Worm (Caenorhabditis elegans) whole organism, late embryonic: ENCODE results near the gene ZK892.6.

ENCODE experiments used
- K02D7.2 ChIP-seq: sonication (generic microtip); optimal IDR thresholded peaks from 2 replicates; lab custom pipeline; 2017; ENCODE audit warnings: mild to moderate bottlenecking, missing genetic modification characterization, missing compliant biosample characterization
- K09A11.1 ChIP-seq: sonication (generic microtip); optimal IDR thresholded peaks from 2 replicates; lab custom pipeline; 2017; ENCODE audit warnings: antibody characterized with exemption, mild to moderate bottlenecking, missing genetic modification characterization, missing compliant biosample characterization; ENCODE audit not compliant: insufficient read depth
- ceh-14 ChIP-seq: sonication (generic microtip); optimal IDR thresholded peaks from 2 replicates; lab custom pipeline; 2016; ENCODE audit warnings: missing genotype, missing genetic modification characterization, missing compliant biosample characterization
- ceh-18 ChIP-seq: sonication (generic microtip); optimal IDR thresholded peaks from 2 replicates; lab custom pipeline; 2016; ENCODE audit warnings: missing genetic modification characterization, missing compliant biosample characterization
- ceh-30 ChIP-seq: fragments of 150-350 bp; optimal IDR thresholded peaks from 2 replicates; lab custom pipeline; 2014; ENCODE audit warnings: missing biosample characterization, missing genetic modification characterization
- ceh-31 ChIP-seq: sonication (generic microtip); optimal IDR thresholded peaks from 2 replicates; lab custom pipeline; 2016; ENCODE audit warnings: missing genetic modification characterization, missing compliant biosample characterization
- ceh-34 ChIP-seq: sonication (generic microtip); optimal IDR thresholded peaks from 2 replicates; lab custom pipeline; 2016; ENCODE audit warnings: mild to moderate bottlenecking, missing genetic modification characterization, missing compliant biosample characterization
- ceh-48 ChIP-seq: sonication (generic microtip); optimal IDR thresholded peaks from 2 replicates; lab custom pipeline; 2016; ENCODE audit warnings: missing genetic modification characterization, inconsistent platforms, missing compliant biosample characterization
- ceh-6 ChIP-seq: fragments of 200-800 bp; sonication (Bioruptor generic); optimal IDR thresholded peaks from 2 replicates; lab custom pipeline; 2018; ENCODE audit warnings: mild to moderate bottlenecking, missing genetic modification characterization, missing compliant biosample characterization
- ceh-9 ChIP-seq: sonication (generic microtip); optimal IDR thresholded peaks from 2 replicates; lab custom pipeline; 2016; ENCODE audit warnings: mild to moderate bottlenecking, missing genetic modification characterization, inconsistent platforms, missing compliant biosample characterization
- elt-2 ChIP-seq: sonication (generic microtip); optimal IDR thresholded peaks from 2 replicates; lab custom pipeline; 2016; ENCODE audit warnings: missing genetic modification reagents, missing genetic modification characterization, missing compliant biosample characterization
- elt-4 ChIP-seq: sonication (generic microtip); optimal IDR thresholded peaks from 2 replicates; lab custom pipeline; 2016; ENCODE audit warnings: missing genetic modification characterization, missing compliant biosample characterization
- ets-4 ChIP-seq: sonication (generic microtip); optimal IDR thresholded peaks from 2 replicates; lab custom pipeline; 2016; ENCODE audit warnings: missing genetic modification characterization, missing compliant biosample characterization
- eyg-1 ChIP-seq: sonication (generic microtip); optimal IDR thresholded peaks from 2 replicates; lab custom pipeline; 2016; ENCODE audit warnings: missing genotype, missing genetic modification characterization, missing compliant biosample characterization
- fkh-10 ChIP-seq: fragments of 150-350 bp; optimal IDR thresholded peaks from 2 replicates; lab custom pipeline; 2014; ENCODE audit warnings: missing biosample characterization, missing genetic modification reagents, missing genetic modification characterization
- gmeb-2 ChIP-seq: sonication (generic microtip); optimal IDR thresholded peaks from 2 replicates; lab custom pipeline; 2016; ENCODE audit warnings: missing genetic modification characterization, inconsistent platforms, missing compliant biosample characterization
- hlh-30 ChIP-seq: sonication (generic microtip); optimal IDR thresholded peaks from 2 replicates; lab custom pipeline; 2017; ENCODE audit warnings: antibody characterized with exemption, missing genetic modification characterization, missing compliant biosample characterization; ENCODE audit not compliant: insufficient read depth
- hlh-6 ChIP-seq: sonication (generic microtip); optimal IDR thresholded peaks from 2 replicates; lab custom pipeline; 2016; ENCODE audit warnings: missing genotype, missing genetic modification characterization, missing compliant biosample characterization
- lim-6 ChIP-seq: sonication (generic microtip); optimal IDR thresholded peaks from 2 replicates; lab custom pipeline; 2016; ENCODE audit warnings: missing genetic modification characterization, missing compliant biosample characterization
- lin-11 ChIP-seq: fragments of 200-800 bp; sonication (Bioruptor generic); optimal IDR thresholded peaks from 2 replicates; lab custom pipeline; 2018; ENCODE audit warnings: mild to moderate bottlenecking, missing genetic modification characterization, missing compliant biosample characterization
- madf-2 ChIP-seq: sonication (generic microtip); optimal IDR thresholded peaks from 2 replicates; lab custom pipeline; 2017; ENCODE audit warnings: missing genetic modification characterization, missing compliant biosample characterization
- mec-3 ChIP-seq: sonication (generic microtip); optimal IDR thresholded peaks from 2 replicates; lab custom pipeline; 2016; ENCODE audit warnings: borderline replicate concordance, missing genetic modification characterization, missing compliant biosample characterization
- nfya-1 ChIP-seq: sonication (generic microtip); optimal IDR thresholded peaks from 2 replicates; lab custom pipeline; 2017; ENCODE audit warnings: missing genetic modification characterization, mild to moderate bottlenecking, missing compliant biosample characterization, antibody characterized with exemption, moderate library complexity
- nhr-11 ChIP-seq: fragments of 150-350 bp; optimal IDR thresholded peaks from 2 replicates; lab custom pipeline; 2014; ENCODE audit warnings: missing biosample characterization, missing genetic modification characterization
- nhr-232 ChIP-seq: sonication (generic microtip); optimal IDR thresholded peaks from 2 replicates; lab custom pipeline; 2016; ENCODE audit warnings: missing genetic modification characterization, missing compliant biosample characterization
- pag-3 ChIP-seq: sonication (generic microtip); optimal IDR thresholded peaks from 2 replicates; lab custom pipeline; 2016; ENCODE audit warnings: missing compliant biosample characterization, missing genetic modification characterization, borderline replicate concordance
- pax-1 ChIP-seq: fragments of 150-350 bp; optimal IDR thresholded peaks from 2 replicates; lab custom pipeline; 2014; ENCODE audit warnings: missing biosample characterization, missing genetic modification characterization
- pha-2 ChIP-seq: sonication (generic microtip); optimal IDR thresholded peaks from 2 replicates; lab custom pipeline; 2017; ENCODE audit warnings: mild to moderate bottlenecking, missing genetic modification characterization, missing compliant biosample characterization
- pqm-1 ChIP-seq: sonication (generic microtip); optimal IDR thresholded peaks from 2 replicates; lab custom pipeline; 2016; ENCODE audit warnings: missing genetic modification characterization, missing compliant biosample characterization
- pros-1 ChIP-seq: fragments of 150-350 bp; optimal IDR thresholded peaks from 2 replicates; lab custom pipeline; 2014; ENCODE audit warnings: missing biosample characterization, missing genetic modification reagents, missing genetic modification characterization
- rnt-1 ChIP-seq: sonication (generic microtip); optimal IDR thresholded peaks from 2 replicates; lab custom pipeline; 2016; ENCODE audit warnings: missing genetic modification characterization, missing compliant biosample characterization
- sox-4 ChIP-seq: sonication (generic microtip); optimal IDR thresholded peaks from 2 replicates; lab custom pipeline; 2017; ENCODE audit warnings: mild to moderate bottlenecking, missing genetic modification characterization, inconsistent platforms, missing compliant biosample characterization
- unc-3 ChIP-seq, 2 experiments: fragments of 200-800 bp in 1 of 2; sonication (Bioruptor generic) in 1 of 2; sonication (generic microtip) in 1 of 2; conservative IDR thresholded peaks in 1 of 2; optimal IDR thresholded peaks in 1 of 2; 2 replicates each; pipeline versions ENCODE4 v1.3.6 to Lab custom; 2016 to 2022; ENCODE audit warnings: missing compliant biosample characterization in 2 of 2, missing genetic modification characterization in 2 of 2, missing genetic modification reagents in 1 of 2
- unc-42 ChIP-seq: sonication (generic microtip); optimal IDR thresholded peaks from 2 replicates; lab custom pipeline; 2016; ENCODE audit warnings: missing genotype, missing genetic modification characterization, missing compliant biosample characterization
- unc-86 ChIP-seq: sonication (generic microtip); optimal IDR thresholded peaks from 2 replicates; lab custom pipeline; 2016; ENCODE audit warnings: missing genetic modification characterization, missing compliant biosample characterization
- zip-5 ChIP-seq: sonication (generic microtip); optimal IDR thresholded peaks from 2 replicates; lab custom pipeline; 2016; ENCODE audit warnings: missing genetic modification characterization, missing compliant biosample characterization

Gene ZK892.6

ce11 chrII:9940430-9940829 lies 39.5 kb downstream of the ZK892.6 start, which contains the start of gene ufd-3 (continued):
- TF ChIP-seq pag-3 (peak; percentile 48), lin-11 (tag; lab: Kevin White, UChicago) (no peak), pqm-1 (tag; lab: Kevin White, UChicago) (peak; percentile 56), ets-4 (tag; lab: Kevin White, UChicago) (peak; percentile 94), zip-5 (tag; lab: Kevin White, UChicago) (peak; percentile 76), madf-2 (tag; lab: Kevin White, UChicago) (no peak), ceh-31 (tag; lab: Kevin White, UChicago) (peak; percentile 98), elt-2 (peak; percentile 74), mec-3 (tag; lab: Kevin White, UChicago) (peak; percentile 77), ceh-9 (tag; lab: Kevin White, UChicago) (no peak), pha-2 (tag; lab: Kevin White, UChicago) (no peak), ceh-6 (GFP tag; lab: Kevin White, UChicago) (peak; percentile 3), unc-42 (tag; lab: Kevin White, UChicago) (peak; percentile 67), nhr-11 (peak; percentile 69), pax-1 (peak; percentile 65), lim-6 (peak; percentile 60)

- TF ChIP-seq ceh-14 (tag; lab: Kevin White, UChicago): no peak
- no peak for TF ChIP-seq ceh-48
- no peak for TF ChIP-seq K02D7.2 (tag; lab: Kevin White, UChicago)
- no peak for TF ChIP-seq ceh-34 (tag; lab: Kevin White, UChicago)
- TF ChIP-seq nhr-232 (tag; lab: Kevin White, UChicago): no peak
- no peak for TF ChIP-seq unc-86
- TF ChIP-seq ceh-30 (tag; lab: Kevin White, UChicago): no peak
- TF ChIP-seq sox-4 (tag; lab: Kevin White, UChicago): no peak
- no peak for TF ChIP-seq nhr-11
- no peak for TF ChIP-seq K09A11.1 (tag; lab: Kevin White, UChicago)
- no peak for TF ChIP-seq eyg-1 (tag; lab: Kevin White, UChicago)
- TF ChIP-seq ets-4 (tag; lab: Kevin White, UChicago): no peak
- TF ChIP-seq ceh-9 (tag; lab: Kevin White, UChicago): no peak
- TF ChIP-seq unc-3 (GFP tag; conservative IDR thresholded peaks at IDR 0.05; lab: Robert Waterston, UW): no peak
- no peak for TF ChIP-seq unc-3 (tag; optimal IDR thresholded peaks at IDR 0.05; lab: Kevin White, UChicago)
- no peak for TF ChIP-seq hlh-6 (tag; lab: Kevin White, UChicago)
- no peak for TF ChIP-seq gmeb-2 (tag; lab: Kevin White, UChicago)
- TF ChIP-seq fkh-10 (GFP tag; lab: Kevin White, UChicago): no peak
- no peak for TF ChIP-seq lin-11 (tag; lab: Kevin White, UChicago)
- TF ChIP-seq elt-4 (tag; lab: Kevin White, UChicago): no peak
These were observed 41.0 kb downstream of the ZK892.6 start, which contains the start of the genes C05C10.7 and C05C10.5 for ce11 chrII:9938877-9939276. C05C10.7 (minus strand) TSS chrII:9938971. C05C10.5 (plus strand) TSS chrII:9939040.

ce11 chrII:9937611-9938010 lies 42.3 kb downstream of the ZK892.6 start:
- TF ChIP-seq hlh-30 (peak; percentile 50), pros-1 (tag; lab: Kevin White, UChicago) (no peak), ceh-18 (peak; percentile 58)

- TF ChIP-seq nfya-1 (no peak), elt-2 (peak; percentile 30), rnt-1 (no peak), pros-1 (tag; lab: Kevin White, UChicago) (no peak)
These were observed 43.1 kb downstream of the ZK892.6 start, which contains the start of gene C05C10.3 for ce11 chrII:9936859-9937258. C05C10.3 (minus strand) TSS chrII:9936893.
